Fruit fly (Drosophila melanogaster) whole organism, embryonic: Measurements from ENCODE around the gene spirit.

Source experiments
- CG10267 ChIP-seq: fragments of 200-800 bp; sonication (Bioruptor generic); optimal IDR thresholded peaks from 2 replicates; lab custom pipeline; 2018; ENCODE audit warnings: missing biosample characterization, mild to moderate bottlenecking, missing genetic modification characterization, moderate library complexity
- CG10959 ChIP-seq: fragments of 200-800 bp; sonication (Bioruptor generic); IDR thresholded peaks from 2 replicates; pipeline ENCODE4 v1.3.6; 2022; ENCODE audit warnings: missing biosample characterization, missing genetic modification characterization
- CG11504 ChIP-seq: fragments of 200-800 bp; sonication (Bioruptor generic); optimal IDR thresholded peaks from 3 replicates; lab custom pipeline; 2019; ENCODE audit warnings: missing biosample characterization, mild to moderate bottlenecking, missing genetic modification characterization, moderate library complexity
- CG11695 ChIP-seq: fragments of 200-800 bp; sonication (Bioruptor generic); IDR thresholded peaks from 3 replicates; pipeline ENCODE4 v1.3.6; 2022; ENCODE audit warnings: missing biosample characterization, missing genetic modification characterization
- CG11696 ChIP-seq: fragments of 200-800 bp; sonication (Bioruptor generic); IDR thresholded peaks from 2 replicates; pipeline ENCODE4 v1.3.6; 2022; ENCODE audit warnings: missing biosample characterization, missing genetic modification characterization
- CG12744 ChIP-seq: fragments of 200-800 bp; sonication (Bioruptor generic); optimal IDR thresholded peaks from 2 replicates; lab custom pipeline; 2016; ENCODE audit warnings: missing biosample characterization, missing genetic modification characterization
- CG16813 ChIP-seq: fragments of 200-800 bp; sonication (Bioruptor generic); IDR thresholded peaks from 3 replicates; pipeline ENCODE4 v1.3.6; 2022; ENCODE audit warnings: missing biosample characterization, missing genetic modification characterization; ENCODE audit not compliant: partially characterized antibody
- CG17359 ChIP-seq: fragments of 200-800 bp; sonication (Bioruptor generic); optimal IDR thresholded peaks from 3 replicates; lab custom pipeline; 2018; ENCODE audit warnings: missing biosample characterization, mild to moderate bottlenecking, missing genetic modification characterization, moderate library complexity
- CG18764 ChIP-seq: fragments of 200-800 bp; sonication (Bioruptor generic); optimal IDR thresholded peaks from 3 replicates; lab custom pipeline; 2016; ENCODE audit warnings: missing biosample characterization, missing genetic modification characterization
- CG2889 ChIP-seq: fragments of 200-800 bp; sonication (Bioruptor generic); IDR thresholded peaks from 3 replicates; pipeline ENCODE4 v1.3.6; 2022; ENCODE audit warnings: missing biosample characterization, missing genetic modification characterization
- CG31365 ChIP-seq: fragments of 200-800 bp; sonication (Bioruptor generic); optimal IDR thresholded peaks from 2 replicates; lab custom pipeline; 2018; ENCODE audit warnings: missing biosample characterization, mild to moderate bottlenecking, missing genetic modification characterization
- CG4730 ChIP-seq: fragments of 200-800 bp; sonication (Bioruptor generic); IDR thresholded peaks from 2 replicates; pipeline ENCODE4 v1.3.6; 2022; ENCODE audit warnings: missing biosample characterization, missing genetic modification characterization
- CG7271 ChIP-seq: fragments of 200-800 bp; sonication (Bioruptor generic); optimal IDR thresholded peaks from 2 replicates; lab custom pipeline; 2018; ENCODE audit warnings: missing biosample characterization, mild to moderate bottlenecking, missing genetic modification characterization, moderate library complexity
- CG7357 ChIP-seq: fragments of 200-800 bp; sonication (Bioruptor generic); IDR thresholded peaks from 3 replicates; pipeline ENCODE4 v1.3.6; 2022; ENCODE audit warnings: missing biosample characterization, missing genetic modification characterization
- CG7963 ChIP-seq: fragments of 200-800 bp; sonication (Bioruptor generic); IDR thresholded peaks from 3 replicates; pipeline ENCODE4 v1.3.6; 2022; ENCODE audit warnings: missing biosample characterization, missing genetic modification characterization; ENCODE audit not compliant: partially characterized antibody
- CG8944 ChIP-seq: fragments of 200-800 bp; sonication (Bioruptor generic); optimal IDR thresholded peaks from 3 replicates; lab custom pipeline; 2016; ENCODE audit warnings: missing biosample characterization, missing genetic modification characterization
- Gug ChIP-seq: fragments of 200-800 bp; sonication (Bioruptor generic); IDR thresholded peaks from 4 replicates; pipeline ENCODE4 v1.3.6; 2022; ENCODE audit warnings: missing biosample characterization, missing genetic modification characterization
- Hmx ChIP-seq: fragments of 200-800 bp; sonication (Bioruptor generic); optimal IDR thresholded peaks from 2 replicates; lab custom pipeline; 2016; ENCODE audit warnings: missing biosample characterization, missing genetic modification characterization
- Hr39 ChIP-seq: fragments of >200 bp; optimal IDR thresholded peaks from 2 replicates; lab custom pipeline; 2017
- Mad ChIP-seq: fragments of 200-800 bp; sonication (Bioruptor generic); optimal IDR thresholded peaks from 2 replicates; lab custom pipeline; 2016; ENCODE audit warnings: missing biosample characterization, missing genetic modification characterization
- Mes4 ChIP-seq: fragments of 200-800 bp; sonication (Bioruptor generic); optimal IDR thresholded peaks from 2 replicates; lab custom pipeline; 2016; ENCODE audit warnings: missing biosample characterization, missing genetic modification characterization
- NK7.1 ChIP-seq: fragments of 200-800 bp; sonication (Bioruptor generic); optimal IDR thresholded peaks from 3 replicates; lab custom pipeline; 2016; ENCODE audit warnings: missing biosample characterization, missing genetic modification characterization
- Oaz ChIP-seq: fragments of 200-800 bp; sonication (Bioruptor generic); IDR thresholded peaks from 2 replicates; pipeline ENCODE4 v1.3.6; 2022; ENCODE audit warnings: missing biosample characterization, missing genetic modification characterization
- Ptx1 ChIP-seq: fragments of 200-800 bp; sonication (Bioruptor generic); IDR thresholded peaks from 2 replicates; pipeline ENCODE4 v1.3.6; 2022; ENCODE audit warnings: missing biosample characterization, missing genetic modification characterization
- Ssrp ChIP-seq: fragments of 200-800 bp; sonication (Bioruptor generic); optimal IDR thresholded peaks from 2 replicates; lab custom pipeline; 2018; ENCODE audit warnings: missing biosample characterization, mild to moderate bottlenecking, missing genetic modification characterization, moderate library complexity
- TFAM ChIP-seq: fragments of 200-800 bp; sonication (Bioruptor generic); optimal IDR thresholded peaks from 2 replicates; lab custom pipeline; 2017; ENCODE audit warnings: missing biosample characterization, missing genetic modification characterization, inconsistent platforms
- ap ChIP-seq: fragments of 200-800 bp; sonication (Bioruptor generic); IDR thresholded peaks from 2 replicates; pipeline ENCODE4 v1.3.6; 2022; ENCODE audit warnings: missing biosample characterization, missing genetic modification characterization
- ara ChIP-seq: fragments of 200-800 bp; sonication (Bioruptor generic); IDR thresholded peaks from 2 replicates; pipeline ENCODE4 v1.3.6; 2022; ENCODE audit warnings: missing biosample characterization, missing genetic modification characterization
- ato ChIP-seq: fragments of 200-800 bp; sonication (Bioruptor generic); IDR thresholded peaks from 2 replicates; pipeline ENCODE4 v1.3.6; 2022; ENCODE audit warnings: missing biosample characterization, missing genetic modification characterization; ENCODE audit not compliant: partially characterized antibody
- br ChIP-seq: fragments of >200 bp; optimal IDR thresholded peaks from 2 replicates; lab custom pipeline; 2017
- croc ChIP-seq: fragments of 200-800 bp; sonication (Bioruptor generic); conservative IDR thresholded peaks from 3 replicates; pipeline ENCODE4 v1.3.6; 2022; ENCODE audit warnings: missing biosample characterization, missing genetic modification characterization
- dimm ChIP-seq: fragments of 200-800 bp; sonication (Bioruptor generic); IDR thresholded peaks from 2 replicates; pipeline ENCODE4 v1.3.6; 2022; ENCODE audit warnings: missing biosample characterization, missing genetic modification characterization
- dmrt99B ChIP-seq: fragments of 200-800 bp; sonication (Bioruptor generic); optimal IDR thresholded peaks from 2 replicates; lab custom pipeline; 2018; ENCODE audit warnings: missing biosample characterization, mild to moderate bottlenecking, missing genetic modification characterization, moderate library complexity
- en ChIP-seq: fragments of 200-800 bp; sonication (Bioruptor generic); optimal IDR thresholded peaks from 2 replicates; lab custom pipeline; 2016; ENCODE audit warnings: missing biosample characterization, missing genetic modification characterization
- esg ChIP-seq: fragments of 200-800 bp; sonication (Bioruptor generic); conservative IDR thresholded peaks from 2 replicates; pipeline ENCODE4 v1.3.6; 2022; ENCODE audit warnings: missing biosample characterization, missing genetic modification characterization
- fu2 ChIP-seq: fragments of 200-800 bp; sonication (Bioruptor generic); optimal IDR thresholded peaks from 2 replicates; lab custom pipeline; 2016; ENCODE audit warnings: missing biosample characterization, missing genetic modification characterization
- knrl ChIP-seq: fragments of 200-800 bp; sonication (Bioruptor generic); IDR thresholded peaks from 3 replicates; pipeline ENCODE4 v1.3.6; 2022; ENCODE audit warnings: missing biosample characterization, missing genetic modification characterization; ENCODE audit not compliant: partially characterized antibody
- lilli ChIP-seq: fragments of 200-800 bp; sonication (Bioruptor generic); optimal IDR thresholded peaks from 3 replicates; lab custom pipeline; 2016; ENCODE audit warnings: missing biosample characterization, missing genetic modification characterization
- nerfin-1 ChIP-seq: fragments of 200-800 bp; sonication (Bioruptor generic); optimal IDR thresholded peaks from 3 replicates; lab custom pipeline; 2019; ENCODE audit warnings: missing biosample characterization, mild to moderate bottlenecking, missing genetic modification characterization, moderate library complexity
- oc ChIP-seq: fragments of 200-800 bp; sonication (Bioruptor generic); optimal IDR thresholded peaks from 2 replicates; lab custom pipeline; 2018; ENCODE audit warnings: missing biosample characterization, mild to moderate bottlenecking, missing genetic modification characterization, moderate library complexity
- onecut ChIP-seq: fragments of 200-800 bp; sonication (Bioruptor generic); IDR thresholded peaks from 2 replicates; pipeline ENCODE4 v1.3.6; 2022; ENCODE audit warnings: missing biosample characterization, missing genetic modification characterization
- psq ChIP-seq: fragments of 200-800 bp; sonication (Bioruptor generic); optimal IDR thresholded peaks from 2 replicates; lab custom pipeline; 2017; ENCODE audit warnings: missing biosample characterization, missing genetic modification characterization
- scrt ChIP-seq: fragments of 200-800 bp; sonication (Bioruptor generic); optimal IDR thresholded peaks from 2 replicates; lab custom pipeline; 2018; ENCODE audit warnings: missing biosample characterization, mild to moderate bottlenecking, missing genetic modification characterization, moderate library complexity
- sens ChIP-seq: fragments of 200-800 bp; sonication (Bioruptor generic); peaks from one replicate; lab custom pipeline; 2016; ENCODE audit warnings: missing biosample characterization, missing genetic modification characterization
- sens-2 ChIP-seq: fragments of 200-800 bp; sonication (Bioruptor generic); IDR thresholded peaks from 2 replicates; pipeline ENCODE4 v1.3.6; 2022; ENCODE audit warnings: missing biosample characterization, missing genetic modification characterization
- sima ChIP-seq: fragments of 200-800 bp; sonication (Bioruptor generic); optimal IDR thresholded peaks from 2 replicates; lab custom pipeline; 2016; ENCODE audit warnings: missing biosample characterization, missing genetic modification characterization
- tap ChIP-seq: fragments of 200-800 bp; optimal IDR thresholded peaks from 3 replicates; lab custom pipeline; 2019; ENCODE audit warnings: missing biosample characterization, mild to moderate bottlenecking, missing genetic modification characterization, moderate library complexity
- tgo ChIP-seq: fragments of 200-800 bp; sonication (Bioruptor generic); IDR thresholded peaks from 3 replicates; pipeline ENCODE4 v1.3.6; 2022; ENCODE audit warnings: missing biosample characterization, missing genetic modification characterization
- tna ChIP-seq: fragments of 200-800 bp; sonication (Bioruptor generic); IDR thresholded peaks from 2 replicates; pipeline ENCODE4 v1.3.6; 2022; ENCODE audit warnings: missing biosample characterization, missing genetic modification characterization; ENCODE audit not compliant: partially characterized antibody
- toy ChIP-seq: fragments of 200-800 bp; sonication (Bioruptor generic); IDR thresholded peaks from 2 replicates; pipeline ENCODE4 v1.3.6; 2022; ENCODE audit warnings: missing biosample characterization, missing genetic modification characterization
- tup ChIP-seq: fragments of 200-800 bp; sonication (Bioruptor generic); optimal IDR thresholded peaks from 2 replicates; lab custom pipeline; 2016; ENCODE audit warnings: missing biosample characterization, mild to moderate bottlenecking, missing genetic modification characterization, moderate library complexity
- unpg ChIP-seq: fragments of 200-800 bp; sonication (Bioruptor generic); optimal IDR thresholded peaks from 3 replicates; lab custom pipeline; 2018; ENCODE audit warnings: missing biosample characterization, mild to moderate bottlenecking, missing genetic modification characterization, moderate library complexity
- vvl ChIP-seq: fragments of 200-800 bp; sonication (Bioruptor generic); IDR thresholded peaks from 2 replicates; pipeline ENCODE4 v1.3.6; 2022; ENCODE audit warnings: missing biosample characterization, missing genetic modification characterization

The spirit gene

dm6 chrX:8538993-8539392 lies 34.4 kb downstream of the spirit start (continued):
- TF ChIP-seq ap (GFP tag; lab: Robert Waterston, UW) (no peak), lilli (no peak), tup (GFP tag; lab: Kevin White, UChicago) (no peak), sens-2 (GFP tag; lab: Robert Waterston, UW) (no peak), CG7357 (GFP tag; lab: Robert Waterston, UW) (no peak), fu2 (GFP tag; lab: Kevin White, UChicago) (no peak), Mes4 (GFP tag; lab: Kevin White, UChicago) (no peak), tap (tag; lab: Kevin White, UChicago) (peak; percentile 5), scrt (no peak), CG4730 (GFP tag; lab: Robert Waterston, UW) (no peak), dmrt99B (peak; percentile 65), Gug (GFP tag; lab: Robert Waterston, UW) (no peak), esg (0 out of 2 replicates have a peak, but pooled peaks have one; percentile 14), CG7963 (GFP tag; lab: Robert Waterston, UW) (no peak), CG10267 (tag; lab: Kevin White, UChicago) (peak; percentile 6), Ptx1 (GFP tag; lab: Robert Waterston, UW) (peak; percentile 33; the same call in 1 of the 2 replicates), TFAM (no peak), CG11696 (no peak), sima (GFP tag; lab: Kevin White, UChicago) (no peak), Hr39 (no peak), CG31365 (no peak), CG11695 (GFP tag; lab: Robert Waterston, UW) (0 out of 3 replicates have a peak, but pooled peaks have one; percentile 40), CG16813 (GFP tag; lab: Robert Waterston, UW) (no peak), ato (no peak), CG7271 (tag; lab: Kevin White, UChicago) (no peak), tgo (GFP tag; lab: Robert Waterston, UW) (no peak; the same call in 2 of the 3 replicates), sens (GFP tag; lab: Kevin White, UChicago) (peak; percentile 45), en (GFP tag; lab: Kevin White, UChicago) (no peak), Hmx (GFP tag; lab: Kevin White, UChicago) (no peak), CG18764 (GFP tag; lab: Kevin White, UChicago) (no peak), psq (GFP tag; lab: Kevin White, UChicago) (no peak), toy (GFP tag; lab: Robert Waterston, UW) (no peak), Ssrp (no peak), CG11504 (peak; percentile 41), onecut (GFP tag; lab: Robert Waterston, UW) (no peak), NK7.1 (GFP tag; lab: Kevin White, UChicago) (no peak), oc (tag; lab: Kevin White, UChicago) (no peak), Mad (GFP tag; lab: Kevin White, UChicago) (no peak), CG10959 (no peak), CG8944 (GFP tag; lab: Kevin White, UChicago) (no peak), CG2889 (GFP tag; lab: Robert Waterston, UW) (no peak), vvl (GFP tag; lab: Robert Waterston, UW) (peak; percentile 34; the same call in 1 of the 2 replicates), knrl (GFP tag; lab: Robert Waterston, UW) (no peak), dimm (GFP tag; lab: Robert Waterston, UW) (no peak), unpg (peak; percentile 41), CG17359 (peak; percentile 47), Oaz (0 out of 2 replicates have a peak, but pooled peaks have one; percentile 7), nerfin-1 (tag; lab: Kevin White, UChicago) (peak; percentile 78), br (lab: Kevin White, UChicago) (no peak), CG12744 (GFP tag; lab: Kevin White, UChicago) (no peak), tna (no peak), ara (GFP tag; lab: Robert Waterston, UW) (0 out of 2 replicates have a peak, but pooled peaks have one; percentile 5), croc (GFP tag; lab: Robert Waterston, UW) (no peak)
